ENCODE assay signal across 3 fruit fly cellular contexts in genomic region chr3R:21679310-21679709, dm6.
TF ChIP-seq lines count a peak whose summit lies in the region.

No protein-coding gene starts in this region.

- no peak for TF ChIP-seq CTCF in whole organism, embryonic (GFP tag; optimal IDR thresholded peaks at IDR 0.05; lab: Kevin White, UChicago)

TF ChIP-seq in whole organism, embryonic, 481 proteins besides CTCF, POLR2A, EP300 and RAD21:
- no peak for TF ChIP-seq ash1 (GFP tag; optimal IDR thresholded peaks at IDR 0.05; lab: Kevin White, UChicago)
- peak; percentile 7 for TF ChIP-seq sens (GFP tag; lab: Kevin White, UChicago)

TF ChIP-seq in whole organism, prepupa, 60 proteins besides CTCF, POLR2A, EP300 and RAD21 (continues in another document):
- peak; percentile 19 for TF ChIP-seq CG11762 (GFP tag; optimal IDR thresholded peaks at IDR 0.05; lab: Kevin White, UChicago; ENCODE audit: insufficient read depth)
- TF ChIP-seq lz (GFP tag; optimal IDR thresholded peaks at IDR 0.05; lab: Kevin White, UChicago), result peak; percentile 5
- TF ChIP-seq CG11294 (GFP tag; IDR thresholded peaks at IDR 0.05; lab: Robert Waterston, UW), result no peak
- TF ChIP-seq achi (GFP tag; optimal IDR thresholded peaks at IDR 0.05; lab: Kevin White, UChicago), result peak; percentile 41
- no peak for TF ChIP-seq CG1621 (tag; optimal IDR thresholded peaks at IDR 0.05; lab: Kevin White, UChicago)
- peak; percentile 25 for TF ChIP-seq CG32006 (GFP tag; optimal IDR thresholded peaks at IDR 0.05; lab: Kevin White, UChicago)
- peak; percentile 13 for TF ChIP-seq Sox14 (GFP tag; optimal IDR thresholded peaks at IDR 0.05; lab: Kevin White, UChicago)
- TF ChIP-seq dac (GFP tag; optimal IDR thresholded peaks at IDR 0.05; lab: Kevin White, UChicago), result no peak
- TF ChIP-seq fd85E (GFP tag; optimal IDR thresholded peaks at IDR 0.05; lab: Kevin White, UChicago), result no peak
- TF ChIP-seq Met (GFP tag; optimal IDR thresholded peaks at IDR 0.05; lab: Kevin White, UChicago), result peak; percentile 36
- TF ChIP-seq CG3032 (tag; optimal IDR thresholded peaks at IDR 0.05; lab: Kevin White, UChicago), result peak; percentile 43
- peak; percentile 19 for TF ChIP-seq CG34406 (GFP tag; optimal IDR thresholded peaks at IDR 0.05; lab: Kevin White, UChicago)
- TF ChIP-seq fkh (GFP tag; optimal IDR thresholded peaks at IDR 0.05; lab: Kevin White, UChicago), result no peak
- TF ChIP-seq acj6 (GFP tag; optimal IDR thresholded peaks at IDR 0.05; lab: Kevin White, UChicago), result peak; percentile 50
- TF ChIP-seq CG7368 (GFP tag; optimal IDR thresholded peaks at IDR 0.05; lab: Kevin White, UChicago), result no peak
- TF ChIP-seq Eip93F (GFP tag; optimal IDR thresholded peaks at IDR 0.05; lab: Kevin White, UChicago), result no peak
- TF ChIP-seq svp (GFP tag; lab: Kevin White, UChicago), result no peak
- TF ChIP-seq CG6276 (GFP tag; optimal IDR thresholded peaks at IDR 0.05; lab: Kevin White, UChicago), result no peak
- TF ChIP-seq CG6854 (GFP tag; optimal IDR thresholded peaks at IDR 0.05; lab: Kevin White, UChicago), result no peak
- peak; percentile 83 for TF ChIP-seq Eip78C (GFP tag; lab: Kevin White, UChicago)
- TF ChIP-seq esn (GFP tag; optimal IDR thresholded peaks at IDR 0.05; lab: Kevin White, UChicago), result peak; percentile 36
- peak; percentile 20 for TF ChIP-seq Eip75B (GFP tag; optimal IDR thresholded peaks at IDR 0.05; lab: Kevin White, UChicago)
- no peak for TF ChIP-seq cyc (GFP tag; optimal IDR thresholded peaks at IDR 0.05; lab: Kevin White, UChicago)
- no peak for TF ChIP-seq vri (GFP tag; optimal IDR thresholded peaks at IDR 0.05; lab: Kevin White, UChicago)
- peak; percentile 18 for TF ChIP-seq topi (GFP tag; optimal IDR thresholded peaks at IDR 0.05; lab: Kevin White, UChicago)
- no peak for TF ChIP-seq Hr38 (GFP tag; optimal IDR thresholded peaks at IDR 0.05; lab: Kevin White, UChicago)
- peak; percentile 15 for TF ChIP-seq CG10669 (GFP tag; optimal IDR thresholded peaks at IDR 0.05; lab: Kevin White, UChicago)
- no peak for TF ChIP-seq Sox102F (GFP tag; optimal IDR thresholded peaks at IDR 0.05; lab: Kevin White, UChicago)
- TF ChIP-seq Smox (GFP tag; optimal IDR thresholded peaks at IDR 0.05; lab: Kevin White, UChicago), result peak; percentile 17
- peak; percentile 3 for TF ChIP-seq CG4318 (GFP tag; optimal IDR thresholded peaks at IDR 0.05; lab: Kevin White, UChicago)
- peak; percentile 37 for TF ChIP-seq CG10631 (GFP tag; optimal IDR thresholded peaks at IDR 0.05; lab: Kevin White, UChicago)
- TF ChIP-seq CG15336 (GFP tag; IDR thresholded peaks at IDR 0.05; lab: Robert Waterston, UW), result no peak
- TF ChIP-seq Ets21C (GFP tag; optimal IDR thresholded peaks at IDR 0.05; lab: Kevin White, UChicago), result no peak
- TF ChIP-seq CG11902 (GFP tag; optimal IDR thresholded peaks at IDR 0.05; lab: Kevin White, UChicago), result no peak
- TF ChIP-seq salr (GFP tag; optimal IDR thresholded peaks at IDR 0.05; lab: Kevin White, UChicago), result no peak
- TF ChIP-seq Ets96B (tag; optimal IDR thresholded peaks at IDR 0.05; lab: Kevin White, UChicago), result peak; percentile 46
- TF ChIP-seq eg (GFP tag; IDR thresholded peaks at IDR 0.05; lab: Robert Waterston, UW), result no peak
- peak; percentile 27 for TF ChIP-seq CG6808 (GFP tag; optimal IDR thresholded peaks at IDR 0.05; lab: Kevin White, UChicago)
- no peak for TF ChIP-seq CG8319 (GFP tag; optimal IDR thresholded peaks at IDR 0.05; lab: Kevin White, UChicago)
- TF ChIP-seq fd59A (GFP tag; optimal IDR thresholded peaks at IDR 0.05; lab: Kevin White, UChicago), result no peak
- no peak for TF ChIP-seq Gug (GFP tag; IDR thresholded peaks at IDR 0.05; lab: Robert Waterston, UW)
- TF ChIP-seq CG16779 (tag; optimal IDR thresholded peaks at IDR 0.05; lab: Kevin White, UChicago), result no peak
- TF ChIP-seq CG6163 (GFP tag; IDR thresholded peaks at IDR 0.05; lab: Robert Waterston, UW), result no peak
- TF ChIP-seq OdsH (GFP tag; optimal IDR thresholded peaks at IDR 0.05; lab: Kevin White, UChicago), result peak; percentile 37
- TF ChIP-seq Lpt (GFP tag; optimal IDR thresholded peaks at IDR 0.05; lab: Kevin White, UChicago), result no peak
- peak; percentile 28 for TF ChIP-seq CG8632 (GFP tag; optimal IDR thresholded peaks at IDR 0.05; lab: Kevin White, UChicago)
- TF ChIP-seq CG31627 (GFP tag; optimal IDR thresholded peaks at IDR 0.05; lab: Kevin White, UChicago), result no peak

TF ChIP-seq in whole organism, pupa, 21 proteins besides CTCF, POLR2A, EP300 and RAD21:
- peak; percentile 52 for TF ChIP-seq CG9948 (tag; optimal IDR thresholded peaks at IDR 0.05; lab: Kevin White, UChicago)
- TF ChIP-seq CG10348 (GFP tag; IDR thresholded peaks at IDR 0.05; lab: Robert Waterston, UW), result no peak
- TF ChIP-seq CG34367 (tag; optimal IDR thresholded peaks at IDR 0.05; lab: Kevin White, UChicago), result peak; percentile 1
- TF ChIP-seq CG14655 (GFP tag; optimal IDR thresholded peaks at IDR 0.05; lab: Kevin White, UChicago), result peak; percentile 24
- TF ChIP-seq CG8301 (tag; optimal IDR thresholded peaks at IDR 0.05; lab: Kevin White, UChicago), result peak; percentile 15
- peak; percentile 43 for TF ChIP-seq CG15710 (tag; optimal IDR thresholded peaks at IDR 0.05; lab: Kevin White, UChicago)
- TF ChIP-seq CG8159 (tag; optimal IDR thresholded peaks at IDR 0.05; lab: Kevin White, UChicago), result peak; percentile 55
- TF ChIP-seq CG17806 (tag; optimal IDR thresholded peaks at IDR 0.05; lab: Kevin White, UChicago), result peak; percentile 59
- no peak for TF ChIP-seq EcR (GFP tag; optimal IDR thresholded peaks at IDR 0.05; lab: Kevin White, UChicago)
- TF ChIP-seq Pif1B (GFP tag; optimal IDR thresholded peaks at IDR 0.05; lab: Kevin White, UChicago), result no peak
TF ChIP-seq in whole organism, pupa: peak in this region for 7.
